Worm (Caenorhabditis elegans) whole organism, young adult: ENCODE measurements around the gene cdf-1.
A peak's percentile ranks its signal among the peaks of the same experiment; 100 is the strongest.

Experiments
- B0035.1 ChIP-seq: sonication (generic microtip); optimal IDR thresholded peaks from 2 replicates; lab custom pipeline; 2016; ENCODE audit warnings: missing genetic modification characterization, mild to moderate bottlenecking, missing compliant biosample characterization, missing genotype, missing genetic modification reagents
- B0261.1 ChIP-seq: sonication (generic microtip); optimal IDR thresholded peaks from 2 replicates; lab custom pipeline; 2016; ENCODE audit warnings: mild to moderate bottlenecking, missing genetic modification characterization, moderate library complexity, missing compliant biosample characterization
- F23B12.7 ChIP-seq: sonication (generic microtip); optimal IDR thresholded peaks from 2 replicates; lab custom pipeline; 2017; ENCODE audit warnings: missing genetic modification characterization, mild to moderate bottlenecking, missing compliant biosample characterization, antibody characterized with exemption, moderate library complexity; ENCODE audit not compliant: insufficient read depth
- F33H1.4 ChIP-seq: fragments of 200-800 bp; sonication (Bioruptor generic); IDR thresholded peaks from 2 replicates; pipeline ENCODE4 v1.3.6; 2022; ENCODE audit warnings: missing genetic modification reagents, missing genetic modification characterization, missing compliant biosample characterization
- F52B5.7 ChIP-seq: sonication (generic microtip); optimal IDR thresholded peaks from 2 replicates; lab custom pipeline; 2016; ENCODE audit warnings: mild to moderate bottlenecking, missing genetic modification characterization, missing compliant biosample characterization
- K11D2.4 ChIP-seq: fragments of 200-800 bp; sonication (Bioruptor generic); IDR thresholded peaks from 2 replicates; pipeline ENCODE4 v1.3.6; 2022; ENCODE audit warnings: missing genetic modification reagents, missing genetic modification characterization, missing compliant biosample characterization
- K12H6.12 ChIP-seq: fragments of 200-800 bp; sonication (Bioruptor generic); optimal IDR thresholded peaks from 2 replicates; lab custom pipeline; 2018; ENCODE audit warnings: mild to moderate bottlenecking, missing genetic modification characterization, missing compliant biosample characterization
- attf-6 ChIP-seq: fragments of 200-800 bp; sonication (Bioruptor generic); IDR thresholded peaks from 2 replicates; pipeline ENCODE4 v1.3.6; 2022; ENCODE audit warnings: missing genetic modification reagents, missing genetic modification characterization, missing compliant biosample characterization
- bed-1 ChIP-seq: fragments of 200-800 bp; sonication (Bioruptor generic); IDR thresholded peaks from 2 replicates; pipeline ENCODE4 v1.3.6; 2022; ENCODE audit warnings: missing genetic modification reagents, missing genetic modification characterization, missing compliant biosample characterization
- ccch-3 ChIP-seq: fragments of 200-800 bp; sonication (Bioruptor generic); optimal IDR thresholded peaks from 2 replicates; lab custom pipeline; 2018; ENCODE audit warnings: mild to moderate bottlenecking, missing genetic modification characterization, missing compliant biosample characterization
- dpff-1 ChIP-seq: sonication (generic microtip); optimal IDR thresholded peaks from 2 replicates; lab custom pipeline; 2017; ENCODE audit warnings: mild to moderate bottlenecking, missing genetic modification characterization, missing compliant biosample characterization
- efl-1 ChIP-seq: fragments of 150-350 bp; optimal IDR thresholded peaks from 2 replicates; lab custom pipeline; 2014; ENCODE audit warnings: missing biosample characterization, missing genetic modification reagents, missing genetic modification characterization
- egl-44 ChIP-seq: fragments of 200-800 bp; sonication (Bioruptor generic); IDR thresholded peaks from 2 replicates; pipeline ENCODE4 v1.3.6; 2022; ENCODE audit warnings: missing genetic modification reagents, missing genetic modification characterization, missing compliant biosample characterization
- ekl-4 ChIP-seq: fragments of 200-800 bp; sonication (Bioruptor generic); IDR thresholded peaks from 2 replicates; pipeline ENCODE4 v1.3.6; 2022; ENCODE audit warnings: missing genetic modification reagents, missing genetic modification characterization, missing compliant biosample characterization
- fkh-3 ChIP-seq: sonication (generic microtip); optimal IDR thresholded peaks from 2 replicates; lab custom pipeline; 2016; ENCODE audit warnings: mild to moderate bottlenecking, missing genetic modification characterization, missing compliant biosample characterization
- gei-17 ChIP-seq: fragments of 200-800 bp; sonication (Bioruptor generic); optimal IDR thresholded peaks from 2 replicates; lab custom pipeline; 2018; ENCODE audit warnings: mild to moderate bottlenecking, missing genetic modification characterization, missing compliant biosample characterization
- lin-40 ChIP-seq: sonication (generic microtip); optimal IDR thresholded peaks from 2 replicates; lab custom pipeline; 2016; ENCODE audit warnings: missing genetic modification characterization, mild to moderate bottlenecking, missing compliant biosample characterization, missing genotype, missing genetic modification reagents
- lin-54 ChIP-seq: fragments of 200-800 bp; sonication (Bioruptor generic); optimal IDR thresholded peaks from 2 replicates; lab custom pipeline; 2018; ENCODE audit warnings: mild to moderate bottlenecking, missing genetic modification characterization, missing compliant biosample characterization
- lir-1 ChIP-seq: fragments of 200-800 bp; sonication (Bioruptor generic); conservative IDR thresholded peaks from 2 replicates; pipeline ENCODE4 v1.3.6; 2022; ENCODE audit warnings: missing genetic modification reagents, missing genetic modification characterization, missing compliant biosample characterization
- nfyb-1 ChIP-seq: fragments of 200-800 bp; sonication (Bioruptor generic); IDR thresholded peaks from 2 replicates; pipeline ENCODE4 v1.3.6; 2022; ENCODE audit warnings: missing genetic modification reagents, missing genetic modification characterization, missing compliant biosample characterization
- nhr-80 ChIP-seq: sonication (generic microtip); optimal IDR thresholded peaks from 2 replicates; lab custom pipeline; 2016; ENCODE audit warnings: missing genetic modification characterization, missing compliant biosample characterization
- nhr-90 ChIP-seq: sonication (generic microtip); optimal IDR thresholded peaks from 2 replicates; lab custom pipeline; 2016; ENCODE audit warnings: missing genotype, mild to moderate bottlenecking, missing genetic modification characterization, missing compliant biosample characterization
- pbrm-1 ChIP-seq: fragments of 200-800 bp; sonication (Bioruptor generic); IDR thresholded peaks from 2 replicates; pipeline ENCODE4 v1.3.6; 2022; ENCODE audit warnings: missing genetic modification reagents, missing genetic modification characterization, missing compliant biosample characterization
- rpc-1 ChIP-seq, 2 experiments: fragments of 150-350 bp in 1 of 2; sonication (generic microtip) in 1 of 2; optimal IDR thresholded peaks; 2 replicates each; lab custom pipeline; 2014 to 2018; ENCODE audit warnings: missing biosample characterization in 1 of 2, missing genetic modification characterization in 1 of 2, missing genetic modification reagents in 1 of 2, missing genotype in 1 of 2
- sea-2 ChIP-seq: fragments of 200-800 bp; sonication (Bioruptor generic); IDR thresholded peaks from 2 replicates; pipeline ENCODE4 v1.3.6; 2022; ENCODE audit warnings: missing genetic modification characterization, missing compliant biosample characterization
- somi-1 ChIP-seq: fragments of 200-800 bp; sonication (Bioruptor generic); optimal IDR thresholded peaks from 2 replicates; lab custom pipeline; 2018; ENCODE audit warnings: mild to moderate bottlenecking, missing genetic modification characterization, missing compliant biosample characterization
- tbp1 ChIP-seq: fragments of 200-800 bp; sonication (Bioruptor generic); optimal IDR thresholded peaks from 2 replicates; lab custom pipeline; 2018; ENCODE audit warnings: mild to moderate bottlenecking, missing genetic modification characterization, missing compliant biosample characterization
- tbx-9 ChIP-seq: sonication (generic microtip); optimal IDR thresholded peaks from 2 replicates; lab custom pipeline; 2016; ENCODE audit warnings: borderline replicate concordance, missing genetic modification characterization, inconsistent platforms, missing compliant biosample characterization
- ztf-18 ChIP-seq: sonication (generic microtip); optimal IDR thresholded peaks from 2 replicates; lab custom pipeline; 2016; ENCODE audit warnings: missing genotype, mild to moderate bottlenecking, missing genetic modification characterization, missing compliant biosample characterization
- ztf-28 ChIP-seq: fragments of 200-800 bp; sonication (Bioruptor generic); IDR thresholded peaks from 2 replicates; pipeline ENCODE4 v1.3.6; 2022; ENCODE audit warnings: missing genetic modification reagents, missing genetic modification characterization, missing compliant biosample characterization

The cdf-1 gene

ce11 chrX:6473698-6474314, 31.1 kb downstream of the cdf-1 start, which contains the start of the genes C15B12.4 and C15B12.8:
C15B12.4 (minus strand) TSS chrX:6473748.
C15B12.8 (plus strand) TSS chrX:6474264.
- TF ChIP-seq tbp1 (GFP tag; lab: Kevin White, UChicago): no peak
- no peak for TF ChIP-seq lin-54 (GFP tag; lab: Kevin White, UChicago)
- no peak for TF ChIP-seq ztf-18 (tag; lab: Kevin White, UChicago)

- TF ChIP-seq K11D2.4 (no peak), lir-1 (no peak)
Measured at ce11 chrX:6468499-6468898, 36.4 kb downstream of the cdf-1 start, which contains the start of gene C15B12.9. C15B12.9 (plus strand) TSS chrX:6468799.

- TF ChIP-seq B0261.1 (tag; lab: Kevin White, UChicago): peak; percentile 6
- TF ChIP-seq rpc-1 (optimal IDR thresholded peaks at IDR 0.05; lab: Kevin White, UChicago): no peak
- TF ChIP-seq rpc-1 (tag; optimal IDR thresholded peaks at IDR 0.05; lab: Kevin White, UChicago): peak; percentile 57
- TF ChIP-seq tbp1 (GFP tag; lab: Kevin White, UChicago): peak; percentile 38
- TF ChIP-seq gei-17 (GFP tag; lab: Kevin White, UChicago): no peak
Measured at ce11 chrX:6467462-6467861, 37.5 kb downstream of the cdf-1 start, which contains the start of gene C15B12.3. C15B12.3 (minus strand) TSS chrX:6467562.

- TF ChIP-seq F52B5.7 (tag; lab: Kevin White, UChicago): no peak
- no peak for TF ChIP-seq F23B12.7 (tag; lab: Kevin White, UChicago)
- TF ChIP-seq K11D2.4: no peak
- TF ChIP-seq attf-6 (GFP tag; lab: Robert Waterston, UW): no peak
- TF ChIP-seq egl-44 (GFP tag; lab: Robert Waterston, UW): no peak
- TF ChIP-seq nhr-80 (tag; lab: Kevin White, UChicago): peak; percentile 78
- no peak for TF ChIP-seq ccch-3
- TF ChIP-seq, all 124 proteins: peak for 1
Measured at ce11 chrX:6462995-6463462, 41.9 kb downstream of the cdf-1 start, which contains the start of gene C15B12.2. C15B12.2 (plus strand) TSS chrX:6463412.

ce11 chrX:6462479-6462878, 42.5 kb downstream of the cdf-1 start:
- TF ChIP-seq lin-40 (no peak), fkh-3 (tag; lab: Kevin White, UChicago) (no peak), nfyb-1 (no peak), tbx-9 (tag; lab: Kevin White, UChicago) (no peak), K12H6.12 (tag; lab: Kevin White, UChicago) (no peak), efl-1 (GFP tag; lab: Kevin White, UChicago) (no peak), F33H1.4 (GFP tag; lab: Robert Waterston, UW) (no peak), ekl-4 (GFP tag; lab: Robert Waterston, UW) (no peak), B0035.1 (tag; lab: Kevin White, UChicago) (no peak), ztf-28 (GFP tag; lab: Robert Waterston, UW) (no peak), somi-1 (GFP tag; lab: Kevin White, UChicago) (no peak), bed-1 (GFP tag; lab: Robert Waterston, UW) (no peak), nhr-90 (tag; lab: Kevin White, UChicago) (no peak), sea-2 (GFP tag; lab: Robert Waterston, UW) (no peak), pbrm-1 (GFP tag; lab: Robert Waterston, UW) (no peak), F23B12.7 (tag; lab: Kevin White, UChicago) (no peak), dpff-1 (no peak), egl-44 (GFP tag; lab: Robert Waterston, UW) (no peak)
